Worm (Caenorhabditis elegans): ENCODE measurements around the gene B0454.8.

DNA sequence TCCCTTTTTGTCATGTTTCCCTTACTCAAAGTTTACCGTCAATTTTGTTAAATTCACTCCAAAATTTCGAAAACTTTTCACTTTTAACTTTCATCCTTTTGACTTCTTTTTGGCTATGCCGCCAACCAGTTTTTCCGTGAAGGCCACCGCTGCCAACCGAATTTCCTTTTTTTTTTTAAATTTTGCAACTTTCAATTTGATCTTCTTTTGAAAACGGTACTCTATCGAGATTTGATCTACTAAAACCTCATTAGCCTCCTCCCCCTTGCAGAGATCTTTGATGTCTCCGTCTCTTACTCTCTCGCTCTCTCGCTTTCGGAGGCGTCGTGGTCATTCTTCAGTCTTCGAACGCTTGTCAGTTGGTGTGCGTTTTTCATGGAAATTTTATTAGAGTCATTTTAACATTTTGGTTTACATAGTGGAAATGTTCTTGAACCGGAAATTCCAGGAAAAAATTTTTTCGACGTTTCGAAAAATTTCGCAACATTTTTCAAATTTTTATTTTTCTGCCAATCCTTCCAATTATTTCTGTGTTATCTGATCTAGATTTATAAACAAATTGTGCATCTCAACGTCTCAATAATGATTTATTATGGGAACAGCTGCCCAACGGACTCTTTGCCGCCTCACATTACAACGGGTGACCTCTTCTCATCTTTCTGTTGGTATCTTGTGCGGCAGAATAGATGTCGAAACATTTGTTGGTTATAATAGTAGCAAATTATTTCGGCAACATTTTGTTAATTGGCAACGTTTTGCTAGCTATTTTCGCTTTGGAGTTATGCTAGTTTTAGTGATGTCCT, 48.5 kb downstream of the B0454.8 start:
- TF ChIP-seq T20F7.1 (GFP tag; optimal IDR thresholded peaks at IDR 0.05) (no peak), ces-1 (GFP tag; optimal IDR thresholded peaks at IDR 0.05) (no peak)

All from whole organism, L4 larva.